Worm (Caenorhabditis elegans): Measurements from ENCODE around the gene best-14.

Gene best-14

ce11 chrV:10564140-10564539 lies 6.4 kb downstream of the best-14 start:
- TF ChIP-seq aly-2 (tag; optimal IDR thresholded peaks at IDR 0.05), result no peak
- TF ChIP-seq unc-62 (GFP tag; optimal IDR thresholded peaks at IDR 0.05), result no peak
- no peak for TF ChIP-seq mab-9 (GFP tag; IDR thresholded peaks at IDR 0.05)
- no peak for TF ChIP-seq nhr-19 (GFP tag; conservative IDR thresholded peaks at IDR 0.05)
- no peak for TF ChIP-seq elt-2 (tag; optimal IDR thresholded peaks at IDR 0.05)
- no peak for TF ChIP-seq nhr-28 (tag; optimal IDR thresholded peaks at IDR 0.05)
- TF ChIP-seq mef-2 (tag; optimal IDR thresholded peaks at IDR 0.05), result no peak
- TF ChIP-seq grh-1 (GFP tag; IDR thresholded peaks at IDR 0.05), result no peak
- TF ChIP-seq lin-35 (GFP tag; optimal IDR thresholded peaks at IDR 0.05), result no peak
- TF ChIP-seq ceh-8 (GFP tag; optimal IDR thresholded peaks at IDR 0.05), result no peak
- TF ChIP-seq nhr-47 (tag; optimal IDR thresholded peaks at IDR 0.05), result no peak
- TF ChIP-seq dpl-1 (GFP tag; optimal IDR thresholded peaks at IDR 0.05), result no peak
- peak; percentile 84 for TF ChIP-seq blmp-1 (tag; optimal IDR thresholded peaks at IDR 0.05)
- no peak for TF ChIP-seq lin-39 (tag; optimal IDR thresholded peaks at IDR 0.05)
- no peak for TF ChIP-seq efl-1 (optimal IDR thresholded peaks at IDR 0.05)
- TF ChIP-seq efl-1 (GFP tag; optimal IDR thresholded peaks at IDR 0.05 in 1 of 2), result peak in 1 of 2 experiments; percentile 81
- no peak for TF ChIP-seq ceh-63 (GFP tag; optimal IDR thresholded peaks at IDR 0.05)
- TF ChIP-seq elt-3 (tag; optimal IDR thresholded peaks at IDR 0.05), result peak in 1 of 6 experiments; percentile 35
- no peak for TF ChIP-seq ets-5 (GFP tag; IDR thresholded peaks at IDR 0.05)
- no peak for TF ChIP-seq snpc-4 (tag; optimal IDR thresholded peaks at IDR 0.05)
- no peak for TF ChIP-seq nhr-90 (tag; optimal IDR thresholded peaks at IDR 0.05; ENCODE audit: poor library complexity)
- TF ChIP-seq aha-1 (tag; optimal IDR thresholded peaks at IDR 0.05), result no peak
- TF ChIP-seq pax-3 (tag; optimal IDR thresholded peaks at IDR 0.05), result no peak
- peak; percentile 48 for TF ChIP-seq nhr-85 (tag)
- TF ChIP-seq nhr-11 (tag; optimal IDR thresholded peaks at IDR 0.05), result no peak
- TF ChIP-seq lin-13 (GFP tag; optimal IDR thresholded peaks at IDR 0.05), result no peak
- TF ChIP-seq lin-14 (GFP tag; optimal IDR thresholded peaks at IDR 0.05), result no peak
- TF ChIP-seq egl-13 (tag; optimal IDR thresholded peaks at IDR 0.05), result no peak
- no peak for TF ChIP-seq hpl-2 (GFP tag; optimal IDR thresholded peaks at IDR 0.05)
- TF ChIP-seq rnt-1 (tag; optimal IDR thresholded peaks at IDR 0.05), result no peak
- no peak for TF ChIP-seq hlh-17 (GFP tag; optimal IDR thresholded peaks at IDR 0.05; ENCODE audit: borderline replicate concordance)
- no peak for TF ChIP-seq Y116A8C.19 (tag; optimal IDR thresholded peaks at IDR 0.05; ENCODE audit: borderline replicate concordance)
- no peak for TF ChIP-seq isw-1 (GFP tag; IDR thresholded peaks at IDR 0.05)
- TF ChIP-seq efl-3 (GFP tag; optimal IDR thresholded peaks at IDR 0.05), result no peak

- TF ChIP-seq swsn-7 (tag; optimal IDR thresholded peaks at IDR 0.05) (no peak), elt-2 (tag; optimal IDR thresholded peaks at IDR 0.05) (peak; percentile 80)
Measured at ce11 chrV:10564830-10565365, 7.1 kb downstream of the best-14 start, which contains the start of gene cat-4. cat-4 (plus strand) TSS chrV:10564880.

DNA sequence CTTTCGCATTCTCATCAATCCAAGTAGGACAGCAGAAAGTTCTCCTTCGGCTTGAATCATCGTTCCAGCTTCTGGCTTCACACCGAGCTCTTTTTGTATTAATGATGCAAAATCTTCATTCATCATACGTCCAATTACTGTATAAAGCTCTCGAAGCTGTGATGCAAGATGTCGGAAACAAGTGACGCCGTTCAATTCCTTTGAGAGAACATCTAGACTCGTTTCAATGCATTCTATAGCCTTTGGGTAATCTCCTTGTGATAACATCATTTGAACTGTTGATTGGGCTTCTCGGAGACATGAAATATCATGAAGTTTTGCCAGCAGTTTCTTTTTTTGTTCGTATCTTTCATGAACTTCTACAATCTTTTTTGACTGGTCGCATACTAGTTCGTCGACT lies 10.7 kb downstream of the best-14 start:
- TF ChIP-seq pqm-1 (tag; optimal IDR thresholded peaks at IDR 0.05) (no peak), lin-39 (tag; optimal IDR thresholded peaks at IDR 0.05) (no peak), aha-1 (tag; optimal IDR thresholded peaks at IDR 0.05) (no peak), ztf-4 (tag; optimal IDR thresholded peaks at IDR 0.05) (no peak), lin-35 (GFP tag; optimal IDR thresholded peaks at IDR 0.05) (no peak), pag-3 (tag; optimal IDR thresholded peaks at IDR 0.05; ENCODE audit: borderline replicate concordance, insufficient read depth) (no peak), mdl-1 (tag; optimal IDR thresholded peaks at IDR 0.05) (no peak), tlp-1 (tag; optimal IDR thresholded peaks at IDR 0.05) (no peak), lin-13 (GFP tag; optimal IDR thresholded peaks at IDR 0.05) (no peak), mab-9 (GFP tag; IDR thresholded peaks at IDR 0.05) (no peak), dsc-1 (tag; optimal IDR thresholded peaks at IDR 0.05) (no peak), egl-13 (tag; optimal IDR thresholded peaks at IDR 0.05) (no peak), lir-3 (tag; optimal IDR thresholded peaks at IDR 0.05; ENCODE audit: poor library complexity) (no peak), nhr-85 (tag) (no peak), fos-1 (tag; optimal IDR thresholded peaks at IDR 0.05) (no peak), snu-23 (GFP tag; optimal IDR thresholded peaks at IDR 0.05) (no peak)
